Worm (Caenorhabditis elegans) whole organism, early embryonic: ENCODE data around the gene sax-3.

ENCODE experiments used
- B0310.2 ChIP-seq: sonication (generic microtip); optimal IDR thresholded peaks from 2 replicates; lab custom pipeline; 2016; ENCODE audit warnings: mild to moderate bottlenecking, missing genetic modification characterization, missing compliant biosample characterization
- F13C5.2 ChIP-seq: sonication (generic microtip); optimal IDR thresholded peaks from 2 replicates; lab custom pipeline; 2017; ENCODE audit warnings: mild to moderate bottlenecking, missing genetic modification characterization, inconsistent platforms, missing compliant biosample characterization
- aly-1 ChIP-seq: sonication (generic microtip); optimal IDR thresholded peaks from 2 replicates; lab custom pipeline; 2016; ENCODE audit warnings: missing genetic modification characterization, missing compliant biosample characterization
- ama-1 ChIP-seq: fragments of 150-350 bp; optimal IDR thresholded peaks from 2 replicates; lab custom pipeline; 2014
- ceh-13 ChIP-seq: fragments of 200-800 bp; sonication (Bioruptor generic); optimal IDR thresholded peaks from 2 replicates; lab custom pipeline; 2018; ENCODE audit warnings: mild to moderate bottlenecking, missing genetic modification characterization, missing compliant biosample characterization
- ets-7 ChIP-seq: sonication (generic microtip); optimal IDR thresholded peaks from 2 replicates; lab custom pipeline; 2016; ENCODE audit warnings: missing genotype, missing genetic modification characterization, missing compliant biosample characterization
- flt-1 ChIP-seq: fragments of 200-800 bp; sonication (Bioruptor generic); IDR thresholded peaks from 2 replicates; pipeline ENCODE4 v1.3.6; 2022; ENCODE audit warnings: missing genetic modification characterization, missing compliant biosample characterization
- hmg-4 ChIP-seq: fragments of 200-800 bp; sonication (Bioruptor generic); optimal IDR thresholded peaks from 2 replicates; lab custom pipeline; 2018; ENCODE audit warnings: mild to moderate bottlenecking, missing genetic modification characterization, missing compliant biosample characterization
- pes-1 ChIP-seq: fragments of 200-800 bp; sonication (Bioruptor generic); IDR thresholded peaks from 2 replicates; pipeline ENCODE4 v1.3.6; 2022; ENCODE audit warnings: missing genetic modification reagents, missing genetic modification characterization, missing compliant biosample characterization
- scrt-1 ChIP-seq: fragments of 200-800 bp; sonication (Bioruptor generic); IDR thresholded peaks from 2 replicates; pipeline ENCODE4 v1.3.6; 2022; ENCODE audit warnings: missing genetic modification characterization, missing compliant biosample characterization
- tbx-11 ChIP-seq: fragments of 200-800 bp; sonication (Bioruptor generic); IDR thresholded peaks from 2 replicates; pipeline ENCODE4 v1.3.6; 2022; ENCODE audit warnings: missing genetic modification characterization, missing compliant biosample characterization
- tra-4 ChIP-seq: sonication (generic microtip); optimal IDR thresholded peaks from 2 replicates; lab custom pipeline; 2017; ENCODE audit warnings: missing genetic modification characterization, missing compliant biosample characterization

DNA sequence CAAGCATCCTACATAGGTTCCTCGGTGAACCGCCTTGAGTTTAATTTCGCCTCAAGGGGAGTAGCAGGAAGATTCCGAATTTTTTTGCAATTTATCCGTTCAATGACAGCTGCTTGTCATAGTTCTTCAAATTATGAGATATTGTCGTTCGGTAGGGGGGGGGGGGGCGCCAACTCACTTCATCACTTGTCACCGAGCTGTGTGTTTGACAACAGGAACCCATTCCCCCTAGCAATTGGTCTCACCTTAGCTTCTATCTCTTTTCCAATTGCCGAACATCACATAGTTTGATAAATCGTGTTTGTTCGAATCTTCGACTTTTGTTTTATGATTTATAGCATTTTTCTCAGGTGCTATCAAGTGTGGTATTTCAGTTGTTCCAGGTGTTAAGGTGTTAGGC lies 28.9 kb upstream of the sax-3 start:
- TF ChIP-seq scrt-1 (GFP tag; lab: Robert Waterston, UW) (no peak), F13C5.2 (tag; lab: Kevin White, UChicago) (no peak), B0310.2 (no peak), ama-1 (lab: Kevin White, UChicago) (no peak), tra-4 (tag; lab: Kevin White, UChicago) (no peak), flt-1 (GFP tag; lab: Robert Waterston, UW) (no peak), tbx-11 (no peak), aly-1 (tag; lab: Kevin White, UChicago) (no peak), pes-1 (GFP tag; lab: Robert Waterston, UW) (no peak), ets-7 (tag; lab: Kevin White, UChicago) (no peak), ceh-13 (GFP tag; lab: Kevin White, UChicago) (no peak), hmg-4 (no peak)
